Fruit fly (Drosophila melanogaster) whole organism, pupa: Measurements from ENCODE around the gene Gr77a.

Source experiments
- CG32121 ChIP-seq: fragments of 200-800 bp; sonication (Bioruptor generic); IDR thresholded peaks from 2 replicates; pipeline ENCODE4 v1.3.6; 2022; ENCODE audit warnings: missing biosample characterization, missing genetic modification characterization
- Snoo ChIP-seq: fragments of 200-800 bp; sonication (Bioruptor generic); optimal IDR thresholded peaks from 3 replicates; lab custom pipeline; 2017; ENCODE audit warnings: missing biosample characterization, mild to moderate bottlenecking, missing genetic modification characterization, inconsistent platforms

- TF ChIP-seq CG32121 (GFP tag; lab: Robert Waterston, UW) (no peak), Snoo (tag; lab: Kevin White, UChicago) (no peak)
Observed at dm6 chr3L:20777496-20777895, 38.3 kb upstream of the Gr77a start.
